Fruit fly (Drosophila melanogaster) whole organism, wandering third instar larva: ENCODE measurements around the gene JMJD4.

Source experiments
- CrebA ChIP-seq: fragments of 200-800 bp; sonication (Bioruptor generic); optimal IDR thresholded peaks from 2 replicates; lab custom pipeline; 2016; ENCODE audit warnings: missing biosample characterization, mild to moderate bottlenecking, missing genetic modification characterization, borderline replicate concordance
- Dfd ChIP-seq: fragments of >200 bp; optimal IDR thresholded peaks from 2 replicates; lab custom pipeline; 2017; ENCODE audit warnings: missing biosample characterization, missing genetic modification characterization
- Dif ChIP-seq: fragments of 200-275, 200-300 bp; sonication (Bioruptor generic); optimal IDR thresholded peaks from 2 replicates; lab custom pipeline; 2018; ENCODE audit warnings: missing biosample characterization, missing genetic modification characterization; ENCODE audit not compliant: partially characterized antibody
- Hr83 ChIP-seq: fragments of 200-300 bp; sonication (Bioruptor generic); optimal IDR thresholded peaks from 2 replicates; lab custom pipeline; 2016; ENCODE audit warnings: missing biosample characterization, mild to moderate bottlenecking, missing genetic modification characterization, moderate library complexity; ENCODE audit not compliant: poor library complexity, severe bottlenecking
- N ChIP-seq: fragments of >200 bp; optimal IDR thresholded peaks from 2 replicates; lab custom pipeline; 2018; ENCODE audit warnings: missing biosample characterization, missing external identifiers, missing genetic modification characterization
- Rel ChIP-seq, 2 experiments: fragments of 200-800 bp; sonication (Bioruptor generic) in 1 of 2; optimal IDR thresholded peaks; 2 replicates in 1 of 2; 3 replicates in 1 of 2; lab custom pipeline; 2016 to 2019; ENCODE audit warnings: mild to moderate bottlenecking in 2 of 2, missing biosample characterization in 2 of 2, missing genetic modification characterization in 2 of 2, moderate library complexity in 1 of 2
- Sp1 ChIP-seq: fragments of 200-800 bp; sonication (Bioruptor generic); optimal IDR thresholded peaks from 3 replicates; lab custom pipeline; 2019; ENCODE audit warnings: missing biosample characterization, mild to moderate bottlenecking, missing genetic modification characterization, moderate library complexity
- Vsx2 ChIP-seq: fragments of 200-300, 225-300 bp; sonication (Bioruptor generic); optimal IDR thresholded peaks from 2 replicates; lab custom pipeline; 2018; ENCODE audit warnings: missing biosample characterization, missing genetic modification characterization; ENCODE audit not compliant: partially characterized antibody
- br ChIP-seq: fragments of 200-800 bp; sonication (Bioruptor generic); optimal IDR thresholded peaks from 2 replicates; lab custom pipeline; 2016; ENCODE audit warnings: missing biosample characterization, missing genetic modification characterization
- brk ChIP-seq: fragments of 200-800 bp; sonication (Bioruptor generic); optimal IDR thresholded peaks from 2 replicates; lab custom pipeline; 2016; ENCODE audit warnings: missing biosample characterization, mild to moderate bottlenecking, missing genetic modification characterization
- dl ChIP-seq, 2 experiments: fragments of 175-275, 200-275 bp in 1 of 2; fragments of 200-275 bp in 1 of 2; sonication (Bioruptor generic); optimal IDR thresholded peaks; lab custom pipeline; 2018; ENCODE audit warnings: mild to moderate bottlenecking in 2 of 2, missing biosample characterization in 2 of 2, missing genetic modification characterization in 2 of 2, moderate library complexity in 2 of 2; ENCODE audit not compliant: partially characterized antibody in 2 of 2, insufficient read depth in 1 of 2
- dmrt93B ChIP-seq: fragments of 200-800 bp; sonication (Bioruptor generic); optimal IDR thresholded peaks from 2 replicates; lab custom pipeline; 2018; ENCODE audit warnings: missing biosample characterization, mild to moderate bottlenecking, missing genetic modification characterization
- psq ChIP-seq: fragments of 200-800 bp; sonication (Bioruptor generic); optimal IDR thresholded peaks from 3 replicates; lab custom pipeline; 2017; ENCODE audit warnings: missing biosample characterization, mild to moderate bottlenecking, missing genetic modification characterization, moderate library complexity
- rgr ChIP-seq: fragments of 200-800 bp; sonication (Bioruptor generic); optimal IDR thresholded peaks from 3 replicates; lab custom pipeline; 2016; ENCODE audit warnings: missing biosample characterization, mild to moderate bottlenecking, missing genetic modification characterization
- sage ChIP-seq: fragments of 200-800 bp; sonication (Bioruptor generic); optimal IDR thresholded peaks from 2 replicates; lab custom pipeline; 2016; ENCODE audit warnings: missing biosample characterization, mild to moderate bottlenecking, missing genetic modification characterization
- sv ChIP-seq: fragments of 200-800 bp; sonication (Bioruptor generic); optimal IDR thresholded peaks from 3 replicates; lab custom pipeline; 2016; ENCODE audit warnings: missing biosample characterization, missing genetic modification characterization
- usp ChIP-seq: fragments of >200 bp; optimal IDR thresholded peaks from 2 replicates; lab custom pipeline; 2017; ENCODE audit warnings: missing biosample characterization, missing genetic modification characterization
- woc ChIP-seq: sonication (Bioruptor generic); optimal IDR thresholded peaks from 2 replicates; lab custom pipeline; 2016; ENCODE audit warnings: missing biosample characterization, mild to moderate bottlenecking, missing genetic modification characterization

Gene JMJD4

dm6 chr2L:18115104-18115503 is 44.0 kb downstream of the JMJD4 start:
- TF ChIP-seq Dif (GFP tag; lab: Kevin White, UChicago) (no peak), dmrt93B (no peak), N (GFP tag; lab: Kevin White, UChicago) (no peak), Sp1 (no peak), Rel (GFP tag; optimal IDR thresholded peaks at IDR 0.05; lab: Kevin White, UChicago) (no peak), Rel (tag; optimal IDR thresholded peaks at IDR 0.05; lab: Kevin White, UChicago) (no peak)
- TF ChIP-seq, all 38 proteins: peak for 0

dm6 chr2L:18114176-18114703 is 44.8 kb downstream of the JMJD4 start, which contains the start of gene CG15152:
TSS of gene CG15152 (plus strand) at chr2L:18114547.
- no peak for TF ChIP-seq sage (GFP tag; lab: Kevin White, UChicago)
- no peak for TF ChIP-seq Rel (GFP tag; optimal IDR thresholded peaks at IDR 0.05; lab: Kevin White, UChicago)
- peak; percentile 78 for TF ChIP-seq Rel (tag; optimal IDR thresholded peaks at IDR 0.05; lab: Kevin White, UChicago)
- peak; percentile 5 for TF ChIP-seq CrebA (GFP tag; lab: Kevin White, UChicago)
- peak; percentile 11 for TF ChIP-seq psq (GFP tag; lab: Kevin White, UChicago)

dm6 chr2L:18113079-18113478 is 46.0 kb downstream of the JMJD4 start, which contains the start of gene CG44476:
TSS of gene CG44476 (minus strand) at chr2L:18113179.
- TF ChIP-seq brk (GFP tag; lab: Kevin White, UChicago) (no peak), sage (GFP tag; lab: Kevin White, UChicago) (no peak)
- TF ChIP-seq, all 38 proteins: peak for 0

DNA sequence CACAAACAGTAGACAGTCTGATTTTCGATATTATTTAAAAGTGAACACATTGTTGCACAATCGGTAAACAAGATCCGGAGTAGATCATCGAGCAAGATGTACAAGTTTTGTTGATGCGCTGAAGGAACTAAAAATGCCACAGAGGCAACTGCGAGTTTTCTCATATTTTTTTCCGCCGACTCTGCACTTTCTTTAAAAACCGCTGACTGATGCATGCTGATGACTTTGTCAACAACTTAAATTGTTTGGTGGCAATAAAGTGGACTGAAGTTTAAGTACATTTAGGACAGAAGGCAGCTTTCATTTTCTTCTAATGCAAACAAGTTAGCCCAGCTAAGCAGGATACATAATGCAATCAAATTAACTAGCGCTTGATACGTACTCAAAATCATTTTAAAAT is 46.6 kb downstream of the JMJD4 start:
- TF ChIP-seq dl (GFP tag; optimal IDR thresholded peaks at IDR 0.05; lab: Kevin White, UChicago; ENCODE audit: insufficient read depth in 1 of 2, partially characterized antibody in 2 of 2) (no peak), sv (no peak), usp (no peak), br (GFP tag; lab: Kevin White, UChicago) (no peak), woc (GFP tag; lab: Kevin White, UChicago) (no peak), Hr83 (GFP tag; lab: Kevin White, UChicago) (no peak), Sp1 (no peak), Dif (GFP tag; lab: Kevin White, UChicago) (no peak), sage (GFP tag; lab: Kevin White, UChicago) (no peak), psq (GFP tag; lab: Kevin White, UChicago) (no peak), Dfd (GFP tag; lab: Kevin White, UChicago) (no peak), Rel (GFP tag; optimal IDR thresholded peaks at IDR 0.05; lab: Kevin White, UChicago) (no peak), Rel (tag; optimal IDR thresholded peaks at IDR 0.05; lab: Kevin White, UChicago) (no peak), Vsx2 (GFP tag; lab: Kevin White, UChicago) (no peak), brk (GFP tag; lab: Kevin White, UChicago) (no peak), dmrt93B (no peak), rgr (GFP tag; lab: Kevin White, UChicago) (no peak), CrebA (GFP tag; lab: Kevin White, UChicago) (no peak)
- TF ChIP-seq, all 38 proteins: peak for 0
